Worm (Caenorhabditis elegans) whole organism, L2 larva: ENCODE results near the gene D1086.12.
A peak's percentile ranks its signal among the peaks of the same experiment; 100 is the strongest.
"Not testable (repeated sequence)": the region's sequence is repeated elsewhere in the genome, so short reads cannot be mapped to it uniquely, and the experiment has no call there.

Source experiments
- C34F6.9 ChIP-seq: fragments of 150-350 bp; optimal IDR thresholded peaks from 2 replicates; lab custom pipeline; 2014; ENCODE audit warnings: missing biosample characterization, missing genetic modification characterization
- F13H6.1 ChIP-seq: sonication (generic microtip); optimal IDR thresholded peaks from 2 replicates; lab custom pipeline; 2016; ENCODE audit warnings: missing genetic modification characterization, missing compliant biosample characterization
- R02D3.7 ChIP-seq: fragments of 150-350 bp; optimal IDR thresholded peaks from 2 replicates; lab custom pipeline; 2014; ENCODE audit warnings: missing biosample characterization, missing genetic modification characterization
- Y55F3AM.14 ChIP-seq: fragments of 200-800 bp; sonication (Bioruptor generic); optimal IDR thresholded peaks from 2 replicates; lab custom pipeline; 2018; ENCODE audit warnings: mild to moderate bottlenecking, missing genetic modification characterization, missing compliant biosample characterization
- ZK546.5 ChIP-seq: sonication (generic microtip); optimal IDR thresholded peaks from 2 replicates; lab custom pipeline; 2017; ENCODE audit warnings: missing biosample characterization, missing genetic modification characterization
- alr-1 ChIP-seq: fragments of 150-350 bp; optimal IDR thresholded peaks from 2 replicates; lab custom pipeline; 2014; ENCODE audit warnings: missing biosample characterization, missing genetic modification characterization
- aly-2 ChIP-seq: fragments of 150-350 bp; optimal IDR thresholded peaks from 2 replicates; lab custom pipeline; 2014; ENCODE audit warnings: missing biosample characterization, missing genetic modification characterization
- ama-1 ChIP-seq: fragments of 150-350 bp; optimal IDR thresholded peaks from 2 replicates; lab custom pipeline; 2018; ENCODE audit warnings: inconsistent platforms
- blmp-1 ChIP-seq: sonication (generic microtip); optimal IDR thresholded peaks from 2 replicates; lab custom pipeline; 2017; ENCODE audit warnings: missing genetic modification characterization, mild to moderate bottlenecking, missing compliant biosample characterization, antibody characterized with exemption, moderate library complexity; ENCODE audit not compliant: insufficient read depth
- ceh-16 ChIP-seq: fragments of 150-350 bp; optimal IDR thresholded peaks from 2 replicates; lab custom pipeline; 2014; ENCODE audit warnings: missing biosample characterization, missing genetic modification characterization
- ceh-82 ChIP-seq: fragments of 150-350 bp; optimal IDR thresholded peaks from 2 replicates; lab custom pipeline; 2014; ENCODE audit warnings: missing biosample characterization, missing genetic modification characterization
- crh-2 ChIP-seq: sonication (generic microtip); optimal IDR thresholded peaks from 2 replicates; lab custom pipeline; 2017; ENCODE audit warnings: missing biosample characterization, missing genetic modification characterization
- dmd-4 ChIP-seq: sonication (generic microtip); optimal IDR thresholded peaks from 2 replicates; lab custom pipeline; 2017; ENCODE audit warnings: missing biosample characterization, missing genetic modification characterization
- egl-27 ChIP-seq: sonication (generic microtip); optimal IDR thresholded peaks from 3 replicates; lab custom pipeline; 2017; ENCODE audit warnings: missing biosample characterization, missing genetic modification reagents, missing genetic modification characterization
- elt-1 ChIP-seq: fragments of 150-350 bp; optimal IDR thresholded peaks from 2 replicates; lab custom pipeline; 2014; ENCODE audit warnings: missing biosample characterization, missing genetic modification characterization
- elt-3 ChIP-seq: sonication (generic microtip); optimal IDR thresholded peaks from 2 replicates; lab custom pipeline; 2017; ENCODE audit warnings: missing biosample characterization, missing genetic modification characterization
- fos-1 ChIP-seq: fragments of 150-350 bp; optimal IDR thresholded peaks from 2 replicates; lab custom pipeline; 2014; ENCODE audit warnings: missing biosample characterization, missing genetic modification characterization
- gmeb-1 ChIP-seq: fragments of 150-350 bp; optimal IDR thresholded peaks from 2 replicates; lab custom pipeline; 2014; ENCODE audit warnings: missing biosample characterization, missing genetic modification characterization
- lin-11 ChIP-seq: fragments of 150-350 bp; sonication (generic microtip); optimal IDR thresholded peaks from 2 replicates; lab custom pipeline; 2014; ENCODE audit warnings: missing biosample characterization, missing genetic modification characterization, inconsistent platforms, mixed read lengths
- lin-13 ChIP-seq: fragments of 150-350 bp; optimal IDR thresholded peaks from 2 replicates; lab custom pipeline; 2014; ENCODE audit warnings: missing biosample characterization, missing genetic modification reagents, missing genetic modification characterization
- lin-39 ChIP-seq: fragments of 150-350 bp; optimal IDR thresholded peaks from 2 replicates; lab custom pipeline; 2014; ENCODE audit warnings: missing biosample characterization, missing genetic modification reagents, missing genetic modification characterization
- lsy-2 ChIP-seq, 2 experiments: fragments of 150-350 bp in 1 of 2; sonication (generic microtip) in 1 of 2; optimal IDR thresholded peaks; 2 replicates each; lab custom pipeline; 2014 to 2017; ENCODE audit warnings: missing biosample characterization in 2 of 2, missing genetic modification characterization in 2 of 2
- mab-5 ChIP-seq: fragments of 150-350 bp; optimal IDR thresholded peaks from 2 replicates; lab custom pipeline; 2014; ENCODE audit warnings: missing biosample characterization, missing genetic modification characterization
- mbf-1 ChIP-seq: sonication (generic microtip); optimal IDR thresholded peaks from 2 replicates; lab custom pipeline; 2017; ENCODE audit warnings: missing biosample characterization, missing genetic modification characterization
- mdl-1 ChIP-seq, 2 experiments: fragments of 150-350 bp in 1 of 2; sonication (generic microtip) in 1 of 2; optimal IDR thresholded peaks; 2 replicates each; lab custom pipeline; 2017; ENCODE audit warnings: missing biosample characterization in 2 of 2, missing genetic modification characterization in 2 of 2
- nhr-10 ChIP-seq: sonication (generic microtip); optimal IDR thresholded peaks from 2 replicates; lab custom pipeline; 2017; ENCODE audit warnings: missing biosample characterization, missing genetic modification characterization
- nhr-11 ChIP-seq: fragments of 150-350 bp; optimal IDR thresholded peaks from 2 replicates; lab custom pipeline; 2014; ENCODE audit warnings: missing biosample characterization, missing genetic modification characterization
- nhr-12 ChIP-seq: fragments of 150-350 bp; optimal IDR thresholded peaks from 2 replicates; lab custom pipeline; 2014; ENCODE audit warnings: missing biosample characterization, missing genetic modification characterization
- nhr-129 ChIP-seq: fragments of 150-350 bp; optimal IDR thresholded peaks from 2 replicates; lab custom pipeline; 2014; ENCODE audit warnings: missing biosample characterization, missing genetic modification characterization
- nhr-21 ChIP-seq: fragments of 150-350 bp; optimal IDR thresholded peaks from 2 replicates; lab custom pipeline; 2014; ENCODE audit warnings: missing biosample characterization, missing genetic modification characterization
- nhr-23 ChIP-seq: fragments of 150-350 bp; optimal IDR thresholded peaks from 2 replicates; lab custom pipeline; 2014; ENCODE audit warnings: missing biosample characterization, missing genetic modification reagents, missing genetic modification characterization
- nhr-25 ChIP-seq: fragments of 150-350 bp; sonication (generic microtip); optimal IDR thresholded peaks from 3 replicates; lab custom pipeline; 2014; ENCODE audit warnings: missing biosample characterization, missing genetic modification characterization
- nhr-6 ChIP-seq: fragments of 150-350 bp; optimal IDR thresholded peaks from 2 replicates; lab custom pipeline; 2014; ENCODE audit warnings: missing biosample characterization, missing genetic modification characterization
- nhr-77 ChIP-seq: fragments of 150-350 bp; optimal IDR thresholded peaks from 2 replicates; lab custom pipeline; 2014; ENCODE audit warnings: missing biosample characterization, missing genetic modification characterization
- peb-1 ChIP-seq: fragments of 150-350 bp; optimal IDR thresholded peaks from 2 replicates; lab custom pipeline; 2014; ENCODE audit warnings: missing biosample characterization, missing genetic modification characterization
- sem-4 ChIP-seq: fragments of 150-350 bp; optimal IDR thresholded peaks from 2 replicates; lab custom pipeline; 2014; ENCODE audit warnings: missing biosample characterization, missing genetic modification reagents, missing genetic modification characterization
- skn-1 ChIP-seq: sonication (generic microtip); optimal IDR thresholded peaks from 2 replicates; lab custom pipeline; 2017; ENCODE audit warnings: missing biosample characterization, missing genetic modification characterization
- sma-3 ChIP-seq: sonication (generic microtip); optimal IDR thresholded peaks from 2 replicates; lab custom pipeline; 2016; ENCODE audit warnings: missing genetic modification reagents, missing genetic modification characterization, missing compliant biosample characterization
- sma-9 ChIP-seq, 2 experiments: fragments of 150-350 bp in 1 of 2; sonication (generic microtip) in 1 of 2; optimal IDR thresholded peaks; 2 replicates each; lab custom pipeline; 2014 to 2016; ENCODE audit warnings: missing genetic modification characterization in 2 of 2, mild to moderate bottlenecking in 1 of 2, missing biosample characterization in 1 of 2, missing compliant biosample characterization in 1 of 2, missing genetic modification reagents in 1 of 2, moderate library complexity in 1 of 2
- snpc-4 ChIP-seq: fragments of 150-350 bp; optimal IDR thresholded peaks from 2 replicates; lab custom pipeline; 2014; ENCODE audit warnings: missing biosample characterization, missing genetic modification characterization
- unc-39 ChIP-seq: fragments of 150-350 bp; optimal IDR thresholded peaks from 2 replicates; lab custom pipeline; 2014; ENCODE audit warnings: missing biosample characterization, missing genetic modification characterization
- unc-55 ChIP-seq: fragments of 150-350 bp; sonication (generic microtip); optimal IDR thresholded peaks from 3 replicates; lab custom pipeline; 2014; ENCODE audit warnings: missing biosample characterization, missing genetic modification reagents, missing genetic modification characterization
- unc-62 ChIP-seq: fragments of 150-350 bp; optimal IDR thresholded peaks from 2 replicates; lab custom pipeline; 2014; ENCODE audit warnings: missing biosample characterization, missing genetic modification reagents, missing genetic modification characterization
- ztf-1 ChIP-seq: fragments of 200-800 bp; sonication (Bioruptor generic); conservative IDR thresholded peaks from 2 replicates; pipeline ENCODE4 v1.3.6; 2022; ENCODE audit warnings: missing genetic modification characterization, missing compliant biosample characterization
- ztf-11 ChIP-seq: sonication (generic microtip); optimal IDR thresholded peaks from 2 replicates; lab custom pipeline; 2017; ENCODE audit warnings: missing biosample characterization, missing genetic modification characterization
- ztf-4 ChIP-seq: fragments of 150-350 bp; optimal IDR thresholded peaks from 2 replicates; lab custom pipeline; 2014; ENCODE audit warnings: missing biosample characterization, missing genetic modification characterization

The D1086.12 gene

ce11 chrV:14136152-14136551, 35.2 kb downstream of the D1086.12 start (continued):
- TF ChIP-seq peb-1 (tag; lab: Kevin White, UChicago) (no peak), C34F6.9 (tag; lab: Kevin White, UChicago) (peak; percentile 79), ztf-4 (tag; lab: Kevin White, UChicago) (no peak), nhr-12 (tag; lab: Kevin White, UChicago) (no peak), egl-27 (tag; lab: Kevin White, UChicago) (peak; percentile 76), ztf-11 (tag; lab: Kevin White, UChicago) (no peak), lin-13 (GFP tag; lab: Kevin White, UChicago) (peak; percentile 32), lin-39 (tag; lab: Kevin White, UChicago) (no peak), nhr-10 (tag; lab: Kevin White, UChicago) (no peak), nhr-6 (tag; lab: Kevin White, UChicago) (no peak), ceh-16 (peak; percentile 56), R02D3.7 (tag; lab: Kevin White, UChicago) (no peak)

DNA sequence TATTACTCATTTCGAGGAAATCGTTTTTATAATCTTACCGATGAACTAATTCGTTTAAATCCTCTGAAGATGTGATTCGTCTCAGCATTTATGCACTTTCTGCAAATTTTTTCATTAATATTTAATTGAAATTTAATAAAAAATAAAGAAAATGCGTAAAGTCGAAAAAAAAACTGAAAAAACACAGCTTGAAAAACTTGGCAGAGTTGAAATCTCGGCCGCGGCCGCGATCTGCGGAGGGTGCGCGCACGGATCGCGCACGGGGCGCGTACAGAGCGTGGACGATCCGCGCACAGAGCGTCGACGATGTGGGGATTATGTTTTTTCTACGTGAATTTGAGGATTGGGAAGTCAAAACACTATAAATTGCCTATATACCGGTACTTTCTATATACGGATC, 36.8 kb downstream of the D1086.12 start, which contains the start of gene AH10.4:
AH10.4 (minus strand) TSS at position 101 of the 400 bp plus-strand sequence.
- not testable (repeated sequence) for TF ChIP-seq mbf-1 (tag; lab: Kevin White, UChicago); lsy-2 (tag; optimal IDR thresholded peaks at IDR 0.05; lab: Kevin White, UChicago); lin-13 (GFP tag; lab: Kevin White, UChicago)

- no peak for TF ChIP-seq ceh-82
- TF ChIP-seq lin-39 (tag; lab: Kevin White, UChicago), result no peak
- peak; percentile 46 for TF ChIP-seq C34F6.9 (tag; lab: Kevin White, UChicago)
- TF ChIP-seq ztf-1, result no peak
- TF ChIP-seq skn-1, result no peak
- no peak for TF ChIP-seq lin-13 (GFP tag; lab: Kevin White, UChicago)
- TF ChIP-seq crh-2, result no peak
- TF ChIP-seq lin-11 (tag; lab: Kevin White, UChicago), result no peak
- TF ChIP-seq egl-27 (tag; lab: Kevin White, UChicago), result no peak
- no peak for TF ChIP-seq ceh-16
- no peak for TF ChIP-seq ztf-4 (tag; lab: Kevin White, UChicago)
- no peak for TF ChIP-seq alr-1 (tag; lab: Kevin White, UChicago)
- TF ChIP-seq nhr-12 (tag; lab: Kevin White, UChicago), result no peak
- TF ChIP-seq unc-62, result no peak
- peak; percentile 11 for TF ChIP-seq sma-9 (GFP tag; optimal IDR thresholded peaks at IDR 0.05; lab: Kevin White, UChicago)
- TF ChIP-seq sma-9 (tag; optimal IDR thresholded peaks at IDR 0.05; lab: Kevin White, UChicago), result no peak
- TF ChIP-seq Y55F3AM.14 (GFP tag; lab: Kevin White, UChicago), result no peak
- TF ChIP-seq sma-3, result peak; percentile 34
- peak; percentile 10 for TF ChIP-seq nhr-25 (tag; lab: Kevin White, UChicago)
- no peak for TF ChIP-seq nhr-10 (tag; lab: Kevin White, UChicago)
- TF ChIP-seq gmeb-1 (tag; lab: Kevin White, UChicago), result no peak
- TF ChIP-seq unc-55 (GFP tag; lab: Kevin White, UChicago), result no peak
- no peak for TF ChIP-seq nhr-11 (tag; lab: Kevin White, UChicago)
- TF ChIP-seq mab-5 (tag; lab: Kevin White, UChicago), result no peak
- TF ChIP-seq aly-2 (tag; lab: Kevin White, UChicago), result no peak
- TF ChIP-seq peb-1 (tag; lab: Kevin White, UChicago), result no peak
- TF ChIP-seq dmd-4 (tag; lab: Kevin White, UChicago), result no peak
- TF ChIP-seq ZK546.5, result no peak
- TF ChIP-seq snpc-4 (tag; lab: Kevin White, UChicago), result no peak
- no peak for TF ChIP-seq elt-3 (tag; lab: Kevin White, UChicago)
- TF ChIP-seq ama-1, result no peak
- TF ChIP-seq elt-1 (tag; lab: Kevin White, UChicago), result no peak
- TF ChIP-seq unc-39 (tag; lab: Kevin White, UChicago), result no peak
- no peak for TF ChIP-seq ztf-11 (tag; lab: Kevin White, UChicago)
- no peak for TF ChIP-seq sem-4 (tag; lab: Kevin White, UChicago)
- peak; percentile 53 for TF ChIP-seq nhr-129
- TF ChIP-seq nhr-21 (tag; lab: Kevin White, UChicago), result no peak
- TF ChIP-seq nhr-77, result no peak
- TF ChIP-seq fos-1 (tag; lab: Kevin White, UChicago), result peak; percentile 36
- no peak for TF ChIP-seq nhr-23 (tag; lab: Kevin White, UChicago)
- peak; percentile 19 for TF ChIP-seq blmp-1 (tag; lab: Kevin White, UChicago)
- TF ChIP-seq mdl-1 (tag; optimal IDR thresholded peaks at IDR 0.05; lab: Kevin White, UChicago), result no peak
- no peak for TF ChIP-seq F13H6.1 (tag; lab: Kevin White, UChicago)
- no peak for TF ChIP-seq mbf-1 (tag; lab: Kevin White, UChicago)
- peak in 1 of 2 experiments; percentile 16 for TF ChIP-seq lsy-2 (tag; optimal IDR thresholded peaks at IDR 0.05; lab: Kevin White, UChicago)
- TF ChIP-seq, all 48 proteins: peak for 8
Observed at ce11 chrV:14139252-14140100, 38.5 kb downstream of the D1086.12 start.
